Fruit fly (Drosophila melanogaster): ENCODE measurements around the gene CG32720.

CG32720 gene

DNA sequence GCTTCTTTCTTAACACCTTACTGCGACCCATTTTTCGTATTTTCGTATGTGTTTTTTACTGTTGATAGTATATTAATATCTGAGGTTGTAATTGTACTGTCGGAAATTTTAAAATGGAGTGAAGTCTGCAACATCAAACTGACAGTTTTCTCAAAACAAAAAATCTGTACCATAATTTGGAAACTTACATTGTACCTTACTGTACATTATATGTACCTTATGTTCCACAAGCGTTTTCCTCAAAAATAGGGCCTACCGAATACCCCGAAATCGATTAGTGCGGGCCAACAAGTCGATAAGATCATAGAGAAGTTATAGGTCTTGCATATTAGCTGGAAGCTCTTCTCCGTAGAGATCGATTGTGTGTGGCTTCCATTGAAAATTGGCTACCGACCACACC is at the start of gene CG32720:
Gene CG32720, minus strand, starts transcription at position 101 of the 400 bp plus-strand sequence.
- no peak for TF ChIP-seq noc (tag; optimal IDR thresholded peaks at IDR 0.05)

DNA sequence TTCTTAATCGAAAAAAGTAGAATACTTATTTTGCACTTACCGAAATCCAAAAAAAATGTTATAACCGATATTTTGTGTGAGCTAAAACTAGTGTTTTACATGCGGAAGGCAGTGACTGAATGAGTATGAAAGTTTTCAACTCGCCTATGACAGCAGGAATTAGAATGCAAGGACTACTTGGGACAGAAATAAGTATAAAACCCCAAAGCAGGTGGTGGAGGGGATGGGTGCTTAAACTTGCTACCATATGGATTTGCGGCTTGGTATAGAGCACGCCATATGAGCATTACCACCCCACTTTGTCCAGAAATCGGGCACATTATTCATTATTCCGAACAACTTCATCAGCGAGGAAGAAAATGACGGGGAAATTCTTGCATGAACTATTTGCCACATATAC is 49.3 kb upstream of the CG32720 start, which contains the start of gene CG12689:
Gene CG12689, minus strand, starts transcription at position 101 of the 400 bp plus-strand sequence.
- TF ChIP-seq noc (tag; optimal IDR thresholded peaks at IDR 0.05), result no peak

DNA sequence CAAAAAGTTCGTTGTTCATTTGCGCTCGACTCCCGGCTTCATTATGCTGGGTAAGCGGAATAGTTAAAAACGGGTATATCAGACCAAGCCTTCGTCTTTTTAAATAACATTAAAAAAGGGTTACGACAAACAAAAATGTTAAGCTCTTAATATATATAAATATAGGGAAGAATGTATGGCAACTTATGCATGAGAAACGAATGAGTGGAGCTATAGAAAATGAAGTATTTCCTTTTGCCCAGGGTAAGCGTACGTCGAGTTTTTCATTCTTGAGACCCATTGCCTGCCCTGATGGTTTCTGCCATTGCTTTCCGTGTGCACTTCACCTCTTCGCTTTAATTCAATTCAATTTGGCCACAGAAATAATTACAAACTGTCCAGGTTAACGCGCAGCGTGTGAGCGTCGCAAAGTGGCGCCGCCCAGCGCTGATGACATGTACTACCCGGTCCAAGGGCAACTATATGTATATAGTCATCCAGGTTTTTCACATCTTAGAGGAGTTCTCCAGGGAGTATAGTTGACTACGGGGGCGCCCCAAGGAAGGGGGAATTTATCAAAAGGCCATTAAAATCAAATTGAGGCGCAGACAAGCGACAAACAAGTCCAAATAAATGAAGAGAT is 44.5 kb upstream of the CG32720 start:
- TF ChIP-seq noc (tag; optimal IDR thresholded peaks at IDR 0.05), result no peak

DNA sequence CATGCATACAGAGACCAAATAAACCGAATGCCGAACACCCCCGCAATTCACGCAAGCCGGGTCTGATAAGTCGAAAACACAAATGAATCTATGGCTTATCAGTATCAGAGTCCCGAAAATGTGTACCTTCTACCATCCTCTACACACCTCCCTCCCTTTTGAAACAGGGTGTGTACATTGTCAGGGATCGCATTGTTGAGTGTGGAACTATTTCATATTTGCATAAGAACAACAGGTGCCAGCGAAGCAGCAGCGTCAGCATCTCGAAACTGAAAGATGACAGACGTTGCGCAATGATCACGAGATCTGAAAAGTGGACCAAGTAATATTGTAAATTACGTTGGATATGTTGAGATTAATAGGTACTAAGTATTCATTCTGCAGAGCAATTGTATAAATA is 43.1 kb upstream of the CG32720 start:
- TF ChIP-seq noc (tag; optimal IDR thresholded peaks at IDR 0.05), result no peak

DNA sequence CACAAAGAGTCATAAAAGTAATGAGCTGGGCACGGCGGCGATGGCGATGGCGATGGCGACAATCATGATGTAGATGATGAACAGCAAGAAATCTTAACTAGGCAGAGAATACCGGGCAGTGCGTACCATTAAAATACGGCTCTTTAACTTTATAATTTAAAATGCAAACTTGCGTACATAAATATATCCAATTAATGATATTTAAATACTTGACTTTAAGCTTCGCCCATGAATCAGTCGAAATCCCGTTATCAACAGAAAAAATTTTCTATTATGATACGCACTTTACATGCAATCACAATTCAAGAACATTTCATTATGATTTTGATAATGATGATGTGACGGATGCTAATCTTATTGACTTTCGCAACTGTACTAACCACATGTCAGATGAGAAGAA is 42.3 kb upstream of the CG32720 start:
- peak; percentile 42 for TF ChIP-seq noc (tag; optimal IDR thresholded peaks at IDR 0.05)

DNA sequence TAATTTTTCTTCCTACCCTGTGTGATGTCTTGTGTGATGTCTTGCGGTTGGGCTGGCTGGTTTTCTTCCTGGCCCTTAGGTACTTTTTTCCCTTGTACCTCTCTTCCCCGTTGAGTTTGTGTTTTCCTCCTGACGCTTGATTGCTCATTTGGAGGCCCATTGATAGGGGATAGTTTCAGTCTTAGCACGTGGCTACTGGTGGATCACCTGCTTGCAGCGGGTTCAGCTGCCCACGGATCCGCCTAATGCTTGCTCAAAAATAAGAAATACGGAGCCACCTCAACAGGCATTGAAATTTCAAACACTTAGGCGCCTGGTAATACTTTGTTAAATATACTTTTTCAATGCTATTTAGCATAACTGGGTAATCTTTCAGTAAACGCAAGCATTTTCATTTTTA is 37.2 kb upstream of the CG32720 start, which contains the start of gene CG11369:
Gene CG11369, plus strand, starts transcription at position 301 of the 400 bp plus-strand sequence.
- no peak for TF ChIP-seq noc (tag; optimal IDR thresholded peaks at IDR 0.05)

DNA sequence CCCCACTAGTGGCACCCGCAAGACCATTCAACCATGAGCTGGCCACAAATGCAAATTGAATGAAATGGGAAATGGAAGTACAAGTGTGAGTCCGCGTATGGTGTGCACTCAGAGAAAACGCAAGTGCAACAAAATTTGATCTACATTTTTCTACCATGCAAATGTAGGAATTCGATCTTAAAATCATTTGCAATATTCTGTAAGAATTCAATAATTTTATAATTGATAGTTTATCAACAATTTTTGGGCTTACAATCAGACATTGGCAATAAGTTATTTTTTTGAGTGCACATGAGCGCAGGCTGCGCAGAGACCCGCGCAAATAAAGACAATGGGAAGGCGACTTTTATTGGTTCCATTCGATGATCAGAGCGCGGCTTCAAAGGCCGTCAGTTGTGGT is 34.4 kb upstream of the CG32720 start:
- no peak for TF ChIP-seq noc (tag; optimal IDR thresholded peaks at IDR 0.05)

DNA sequence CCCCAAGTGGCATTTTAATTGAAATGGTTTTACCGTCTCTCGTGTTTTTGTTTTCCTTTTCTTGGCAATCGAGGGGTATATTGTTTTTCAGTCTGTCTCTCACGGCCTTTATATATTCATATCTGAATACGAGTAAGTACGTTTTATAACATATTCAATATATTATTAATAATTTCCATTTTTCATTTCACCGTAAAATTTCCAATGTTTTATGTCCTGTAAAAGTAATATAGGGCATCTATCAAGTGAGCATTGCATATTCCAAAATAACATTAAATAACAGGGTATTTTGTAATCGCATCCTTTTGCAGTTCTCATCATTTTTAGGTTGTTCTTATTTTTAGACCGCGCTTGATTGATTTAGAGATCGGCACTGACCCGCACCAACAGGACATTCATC is 32.9 kb upstream of the CG32720 start:
- no peak for TF ChIP-seq noc (tag; optimal IDR thresholded peaks at IDR 0.05)

DNA sequence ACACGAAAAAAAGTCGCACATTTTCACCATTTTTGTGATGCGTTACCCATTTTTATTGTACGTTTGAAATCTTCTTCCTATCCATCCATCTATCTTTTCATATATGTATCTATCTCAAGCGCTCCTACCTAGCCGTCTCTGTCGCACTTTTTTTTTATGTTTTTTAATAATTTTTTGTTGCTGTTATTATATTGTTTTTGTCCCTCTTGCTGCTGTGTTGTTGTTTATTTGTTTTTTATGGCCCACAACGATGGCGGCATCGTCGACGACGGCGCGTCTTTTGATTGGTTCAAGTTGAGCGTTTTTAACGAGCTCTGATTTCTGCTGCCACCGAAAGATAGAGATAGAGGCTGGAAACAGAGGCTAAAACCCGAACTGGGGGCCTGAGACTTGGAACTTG is 31.6 kb upstream of the CG32720 start:
- TF ChIP-seq noc (tag; optimal IDR thresholded peaks at IDR 0.05), result no peak

DNA sequence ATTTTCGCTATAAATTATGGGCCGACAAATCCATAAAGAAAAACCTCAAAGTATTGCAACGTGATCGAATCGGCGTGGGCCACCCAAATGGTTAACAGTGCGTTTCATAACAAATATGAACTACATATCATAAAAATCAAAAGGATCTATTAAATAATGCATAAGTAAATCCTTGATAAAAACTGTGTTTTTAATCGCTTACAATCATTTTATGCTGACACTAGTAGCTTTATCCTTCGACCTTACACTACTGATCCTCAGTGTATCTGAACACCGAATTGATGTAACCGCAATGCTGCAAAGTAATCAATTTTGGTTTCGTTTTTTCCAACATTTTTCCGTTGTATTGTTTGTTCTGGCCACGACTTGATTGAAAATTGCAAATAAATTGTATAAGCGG is 25.9 kb upstream of the CG32720 start:
- no peak for TF ChIP-seq noc (tag; optimal IDR thresholded peaks at IDR 0.05)

DNA sequence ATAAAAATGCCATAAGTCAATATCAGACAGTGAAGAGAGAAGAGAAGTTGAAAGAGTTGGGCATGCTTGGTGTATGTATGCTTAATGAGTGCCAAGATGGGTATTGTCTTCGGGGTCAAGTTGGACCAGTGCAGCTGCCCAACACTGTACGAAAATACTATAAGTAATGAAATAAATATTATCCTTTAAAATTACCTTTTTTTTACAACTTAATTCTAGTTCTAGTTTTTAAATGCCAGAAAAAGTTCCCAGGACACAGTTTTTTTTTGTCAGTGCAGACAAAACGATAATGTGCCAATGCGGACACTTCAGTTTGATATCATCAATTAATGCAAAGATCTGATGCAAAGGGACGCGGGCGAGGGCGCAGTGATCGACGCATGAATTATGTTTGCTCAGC is 24.0 kb upstream of the CG32720 start:
- TF ChIP-seq noc (tag; optimal IDR thresholded peaks at IDR 0.05), result no peak

DNA sequence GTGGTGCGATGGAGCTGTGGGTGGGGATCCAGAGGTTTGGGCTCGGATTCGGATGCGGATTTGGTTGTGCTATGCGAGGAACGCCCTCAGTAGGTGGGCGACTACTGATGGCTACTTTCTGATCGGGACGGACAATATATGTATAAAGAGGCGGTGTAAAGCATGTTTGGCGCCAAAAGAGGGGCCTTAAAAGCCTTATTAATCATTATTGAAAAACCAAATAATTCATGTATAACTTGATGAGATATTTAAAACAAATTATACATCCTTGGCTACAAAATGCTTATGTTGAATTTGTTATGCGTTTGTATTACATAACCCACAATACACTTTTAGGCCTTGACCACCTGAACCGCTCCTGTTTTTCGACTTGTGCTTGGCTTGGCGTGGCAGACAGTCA is 23.2 kb upstream of the CG32720 start:
- TF ChIP-seq noc (tag; optimal IDR thresholded peaks at IDR 0.05), result no peak

DNA sequence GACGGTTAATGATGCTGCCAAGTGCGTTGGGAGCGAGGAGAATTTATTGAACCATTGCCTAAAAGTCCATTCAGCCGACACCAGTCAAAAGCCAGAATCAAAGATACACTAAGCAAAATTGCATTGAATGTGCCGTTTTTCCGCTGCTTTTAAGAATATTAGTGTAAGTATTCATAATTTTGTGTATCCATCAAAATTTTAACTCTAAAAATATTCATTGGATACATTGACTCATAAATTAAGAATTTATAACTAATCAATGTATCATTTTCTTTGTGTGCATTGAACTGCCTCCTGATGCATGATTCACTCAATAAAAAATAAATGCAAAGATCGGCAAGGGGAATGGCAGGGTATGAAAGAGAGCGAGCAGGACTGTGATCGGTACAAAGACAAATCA is 21.9 kb upstream of the CG32720 start:
- TF ChIP-seq noc (tag; optimal IDR thresholded peaks at IDR 0.05), result no peak

DNA sequence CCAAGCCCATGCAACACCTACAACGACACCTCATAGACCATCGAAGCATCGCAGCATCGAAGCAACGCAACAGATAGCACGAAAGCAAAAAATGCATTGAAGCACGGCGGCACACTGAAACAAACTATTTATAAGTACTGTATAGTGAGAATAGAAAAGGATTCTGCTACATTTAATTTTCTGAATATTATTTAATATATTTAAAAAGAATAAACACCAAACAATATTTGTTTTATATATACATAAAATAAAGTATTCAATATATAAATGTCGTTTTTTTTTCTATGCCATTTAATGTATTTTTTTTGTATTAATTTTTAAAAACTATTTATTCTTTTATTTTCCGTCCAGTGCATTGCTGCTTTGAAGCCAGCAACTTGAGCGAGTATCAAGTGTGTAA is 20.9 kb upstream of the CG32720 start:
- TF ChIP-seq noc (tag; optimal IDR thresholded peaks at IDR 0.05), result no peak

DNA sequence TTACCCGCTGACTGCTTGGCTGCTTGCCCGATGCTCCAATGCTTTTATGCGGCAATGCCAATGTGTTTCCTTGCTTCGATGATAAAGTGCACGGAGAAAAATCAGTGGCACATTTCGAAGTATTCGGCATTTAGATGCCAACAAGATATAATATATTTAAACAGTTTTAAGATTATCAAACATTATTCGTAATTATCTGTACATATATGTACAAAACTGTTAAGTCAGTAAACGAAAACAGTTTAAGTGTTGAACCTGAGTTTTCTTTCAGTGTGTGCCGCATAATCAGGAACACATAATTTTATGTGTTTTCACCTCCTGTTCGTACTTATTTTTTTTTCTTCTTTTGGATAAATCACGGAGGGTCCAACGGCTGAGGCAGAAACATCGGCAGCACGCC is 19.5 kb upstream of the CG32720 start:
- no peak for TF ChIP-seq noc (tag; optimal IDR thresholded peaks at IDR 0.05)

DNA sequence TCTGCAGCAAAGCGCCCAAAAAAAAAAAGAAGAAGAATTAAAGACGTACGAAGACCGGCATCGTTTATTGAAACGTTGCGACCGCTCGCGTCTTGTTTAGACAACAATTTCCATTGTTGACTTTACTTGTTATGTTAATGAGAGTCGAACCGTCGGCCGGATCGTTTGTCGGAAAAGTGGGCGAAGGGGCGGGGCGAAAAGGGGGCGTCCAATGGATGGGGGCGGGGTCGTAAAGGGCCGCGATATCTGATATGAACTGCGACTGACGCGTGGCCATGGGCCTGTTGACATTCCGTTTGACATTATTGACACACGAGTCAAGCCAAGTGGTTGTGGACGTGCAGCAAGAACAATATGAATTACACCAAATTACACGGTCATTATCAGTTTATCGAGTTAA is 16.7 kb upstream of the CG32720 start:
- no peak for TF ChIP-seq noc (tag; optimal IDR thresholded peaks at IDR 0.05)

DNA sequence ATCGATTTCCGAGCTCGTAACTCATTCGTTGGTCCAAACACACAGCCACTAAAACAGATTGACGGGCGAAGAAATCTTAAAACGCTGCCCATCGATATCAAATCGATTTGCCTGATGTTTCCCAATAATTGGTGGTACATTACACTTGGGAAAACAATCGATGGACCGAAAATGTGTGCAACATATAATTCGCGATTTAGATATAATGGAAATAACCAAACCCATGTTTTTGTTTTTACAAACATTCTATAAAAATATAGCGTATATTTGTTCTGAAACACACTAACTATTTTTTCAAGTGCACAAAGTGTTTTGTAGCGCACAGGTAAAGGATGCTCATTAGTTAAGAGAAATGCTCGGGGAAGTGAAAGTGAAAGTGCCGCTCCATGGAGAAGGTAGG is 15.3 kb upstream of the CG32720 start:
- TF ChIP-seq noc (tag; optimal IDR thresholded peaks at IDR 0.05), result no peak

DNA sequence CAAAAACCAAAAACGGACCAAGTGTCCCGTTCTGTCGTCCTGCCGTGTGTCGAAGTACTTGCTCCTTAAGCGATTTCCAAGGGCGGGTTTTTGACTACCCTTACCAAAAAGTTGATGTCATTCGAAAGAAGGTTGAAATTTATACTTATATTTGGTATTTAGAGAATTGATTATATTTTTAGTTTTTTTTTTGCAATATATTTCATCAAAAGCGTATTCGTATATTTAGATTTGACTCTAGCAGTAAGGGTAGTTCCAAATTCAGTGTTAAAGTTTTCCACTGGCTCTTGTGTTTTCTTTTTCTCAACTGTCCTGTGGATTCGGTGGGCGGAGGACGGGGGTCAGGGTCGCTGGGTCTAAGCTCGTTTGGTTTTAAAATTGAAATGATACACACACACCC is 13.9 kb upstream of the CG32720 start:
- TF ChIP-seq noc (tag; optimal IDR thresholded peaks at IDR 0.05), result no peak

Data from whole organism, larva.